Fruit fly (Drosophila melanogaster): Measurements from ENCODE around the gene LeuRS.
A peak's percentile ranks its signal among the peaks of the same experiment; 100 is the strongest.

LeuRS gene

dm6 chr2L:3495465-3495864 lies 19.0 kb downstream of the LeuRS start:
- TF ChIP-seq CG8478 (optimal IDR thresholded peaks at IDR 0.05) (peak; percentile 62), Ets65A (GFP tag) (peak; percentile 63), Drgx (GFP tag; IDR thresholded peaks at IDR 0.05) (no peak)

DNA sequence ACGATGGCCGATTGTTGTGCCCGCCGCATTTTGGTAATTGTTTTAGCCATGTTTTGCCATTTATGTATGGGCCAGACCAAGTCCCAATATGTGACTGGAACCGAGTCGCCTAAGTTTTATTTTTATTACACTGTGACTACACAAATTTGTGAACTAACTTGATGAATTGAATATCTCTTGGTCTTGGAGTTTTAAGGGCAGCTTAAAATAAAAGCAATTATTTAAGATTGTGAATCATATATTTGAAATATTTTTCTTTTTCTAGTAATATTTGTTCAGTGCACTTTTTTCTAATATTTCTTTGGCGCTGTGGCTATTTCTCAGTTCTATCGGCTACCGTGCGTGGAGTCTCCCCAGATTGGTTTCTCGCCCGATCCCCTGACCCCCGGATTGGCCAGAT lies 21.0 kb downstream of the LeuRS start:
- TF ChIP-seq Spps (tag; optimal IDR thresholded peaks at IDR 0.05) (no peak), Ets65A (GFP tag) (peak; percentile 62)

DNA sequence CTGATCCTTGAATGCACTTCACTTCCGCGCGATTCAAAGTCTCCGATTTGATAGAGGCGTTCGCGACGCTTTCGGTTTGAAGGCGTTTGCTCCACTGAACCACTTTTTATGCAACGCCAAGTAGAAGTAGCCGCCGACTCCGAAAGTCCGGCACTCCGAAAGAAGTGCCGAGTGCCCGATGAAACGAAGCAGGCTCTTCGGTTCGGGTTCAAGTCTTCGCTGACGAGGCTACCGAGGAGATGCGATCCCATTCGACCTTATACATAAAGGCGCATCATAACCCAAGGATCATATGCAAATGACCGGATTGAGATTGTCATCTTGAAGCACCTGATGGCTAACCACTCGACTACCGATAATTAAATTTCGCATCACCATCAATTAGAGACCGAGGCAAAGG lies 23.5 kb downstream of the LeuRS start, which contains the start of gene CG15414:
Gene CG15414 (minus strand): TSS at position 101 of the 400 bp plus-strand sequence.
- TF ChIP-seq Hr78 (GFP tag; optimal IDR thresholded peaks at IDR 0.05): no peak
- TF ChIP-seq CTCF (GFP tag; optimal IDR thresholded peaks at IDR 0.05): peak; percentile 19
- no peak for TF ChIP-seq schlank (tag; optimal IDR thresholded peaks at IDR 0.05)
- no peak for TF ChIP-seq CG15269 (tag; optimal IDR thresholded peaks at IDR 0.05)
- TF ChIP-seq TFAM (GFP tag; optimal IDR thresholded peaks at IDR 0.05): no peak
- TF ChIP-seq gcm (GFP tag; optimal IDR thresholded peaks at IDR 0.05): no peak
- TF ChIP-seq CG42726 (GFP tag; IDR thresholded peaks at IDR 0.05; ENCODE audit: partially characterized antibody): no peak
- no peak for TF ChIP-seq unpg (GFP tag; optimal IDR thresholded peaks at IDR 0.05)

DNA sequence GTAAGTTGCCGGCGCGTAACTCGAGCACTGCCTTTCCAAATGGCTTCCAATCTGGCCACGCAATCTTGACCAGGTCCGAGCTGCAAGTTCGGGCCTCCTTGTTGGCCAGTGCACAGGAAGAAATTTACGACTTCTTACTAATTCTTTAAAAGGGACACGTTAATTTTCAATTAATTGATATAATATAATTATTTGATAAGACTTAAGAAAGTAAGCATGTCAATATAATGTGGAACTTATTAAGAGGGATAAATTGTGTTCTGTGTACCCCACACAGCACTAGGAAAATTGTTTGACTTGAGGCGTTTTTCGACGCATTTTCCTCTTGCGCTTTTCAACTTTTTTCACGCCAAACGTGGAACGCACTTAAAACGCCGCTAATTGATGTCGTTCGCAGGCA lies 28.9 kb downstream of the LeuRS start:
- peak; percentile 32; the same call in 1 of the 2 replicates for TF ChIP-seq Drgx (GFP tag; IDR thresholded peaks at IDR 0.05)
- no peak for TF ChIP-seq vvl (GFP tag; IDR thresholded peaks at IDR 0.05)

dm6 chr2L:3484759-3485158 lies 29.7 kb downstream of the LeuRS start:
- no peak for TF ChIP-seq Jarid2 (GFP tag; optimal IDR thresholded peaks at IDR 0.05)
- TF ChIP-seq CG9932 (GFP tag; IDR thresholded peaks at IDR 0.05): no peak
- TF ChIP-seq Dad (GFP tag; optimal IDR thresholded peaks at IDR 0.05): no peak
- TF ChIP-seq Elba2 (GFP tag; optimal IDR thresholded peaks at IDR 0.05): no peak
- no peak for TF ChIP-seq Taf1 (GFP tag; IDR thresholded peaks at IDR 0.05)
- TF ChIP-seq Dek (tag; optimal IDR thresholded peaks at IDR 0.05): no peak
- TF ChIP-seq CG31224 (GFP tag; IDR thresholded peaks at IDR 0.05): no peak
- TF ChIP-seq Gug (GFP tag; IDR thresholded peaks at IDR 0.05): no peak
- no peak for TF ChIP-seq CG4854 (GFP tag; optimal IDR thresholded peaks at IDR 0.05)
- no peak for TF ChIP-seq D (optimal IDR thresholded peaks at IDR 0.05)
- no peak for TF ChIP-seq D (GFP tag; optimal IDR thresholded peaks at IDR 0.05)
- no peak for TF ChIP-seq ato (GFP tag; IDR thresholded peaks at IDR 0.05; ENCODE audit: partially characterized antibody)
- TF ChIP-seq Xrp1 (GFP tag; IDR thresholded peaks at IDR 0.05): no peak
- no peak for TF ChIP-seq CG2116 (GFP tag; optimal IDR thresholded peaks at IDR 0.05)
- no peak for TF ChIP-seq CTCF (GFP tag; optimal IDR thresholded peaks at IDR 0.05)
- no peak for TF ChIP-seq CG15601 (tag; optimal IDR thresholded peaks at IDR 0.05)

DNA sequence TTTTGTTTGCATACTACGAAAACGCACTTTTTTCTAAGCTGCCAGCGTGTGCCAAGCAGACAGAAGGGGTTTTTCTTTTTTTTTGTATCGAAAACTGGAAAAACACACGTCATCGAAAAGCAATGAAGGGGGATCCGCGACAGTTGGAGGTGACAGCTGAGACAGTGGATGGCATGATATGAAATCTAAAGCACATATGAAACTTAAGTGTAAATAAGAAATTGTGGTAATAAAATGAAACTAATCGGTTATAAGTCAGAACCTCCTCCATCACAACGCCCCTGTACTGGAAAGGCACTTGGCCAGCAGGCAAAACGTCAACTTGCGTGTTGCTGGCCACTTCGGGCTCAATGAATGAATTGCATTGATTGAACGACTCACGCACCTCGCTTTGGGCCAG lies 30.8 kb downstream of the LeuRS start:
- TF ChIP-seq CG3847 (GFP tag; IDR thresholded peaks at IDR 0.05): no peak
- TF ChIP-seq Ets65A (GFP tag): peak; percentile 30
- TF ChIP-seq CG6791 (GFP tag; IDR thresholded peaks at IDR 0.05; ENCODE audit: partially characterized antibody): no peak
- TF ChIP-seq Xrp1 (GFP tag; IDR thresholded peaks at IDR 0.05): no peak
- no peak for TF ChIP-seq tna (GFP tag; IDR thresholded peaks at IDR 0.05; ENCODE audit: partially characterized antibody)
- TF ChIP-seq stwl (tag; optimal IDR thresholded peaks at IDR 0.05): no peak
- no peak for TF ChIP-seq HLH4C (GFP tag; IDR thresholded peaks at IDR 0.05; ENCODE audit: partially characterized antibody)
- no peak for TF ChIP-seq CG14965 (GFP tag; optimal IDR thresholded peaks at IDR 0.05; ENCODE audit: borderline replicate concordance)
- peak; percentile 22; the same call in 1 of the 3 replicates for TF ChIP-seq knrl (GFP tag; IDR thresholded peaks at IDR 0.05; ENCODE audit: partially characterized antibody)
- TF ChIP-seq Hr51 (GFP tag; optimal IDR thresholded peaks at IDR 0.05): no peak
- TF ChIP-seq CG3163 (GFP tag; optimal IDR thresholded peaks at IDR 0.05): no peak
- TF ChIP-seq CG8281 (tag; optimal IDR thresholded peaks at IDR 0.05): no peak
- TF ChIP-seq gt (GFP tag; IDR thresholded peaks at IDR 0.05): no peak
- no peak for TF ChIP-seq CG13123 (GFP tag; optimal IDR thresholded peaks at IDR 0.05)
- TF ChIP-seq Hmx (GFP tag; optimal IDR thresholded peaks at IDR 0.05): no peak
- no peak for TF ChIP-seq CG15514 (GFP tag; optimal IDR thresholded peaks at IDR 0.05)
- TF ChIP-seq CG5245 (GFP tag; optimal IDR thresholded peaks at IDR 0.05): no peak
- TF ChIP-seq CG12744 (GFP tag; optimal IDR thresholded peaks at IDR 0.05): no peak
- TF ChIP-seq Drgx (GFP tag; IDR thresholded peaks at IDR 0.05): peak; percentile 46
